Fruit fly (Drosophila melanogaster) whole organism, wandering third instar larva: Measurements from ENCODE around the gene CG10650.

Experiments used
- Abd-B ChIP-seq: fragments of >200 bp; optimal IDR thresholded peaks from 2 replicates; lab custom pipeline; 2017; ENCODE audit warnings: missing biosample characterization, missing genetic modification characterization
- CG32264 ChIP-seq: fragments of 200-800 bp; sonication (Bioruptor generic); optimal IDR thresholded peaks from 2 replicates; lab custom pipeline; 2016; ENCODE audit warnings: missing biosample characterization, missing genetic modification characterization
- CG9705 ChIP-seq: fragments of 200-800 bp; sonication (Bioruptor generic); optimal IDR thresholded peaks from 2 replicates; lab custom pipeline; 2018; ENCODE audit warnings: missing biosample characterization, mild to moderate bottlenecking, missing genetic modification characterization
- CrebA ChIP-seq: fragments of 200-800 bp; sonication (Bioruptor generic); optimal IDR thresholded peaks from 2 replicates; lab custom pipeline; 2016; ENCODE audit warnings: missing biosample characterization, mild to moderate bottlenecking, missing genetic modification characterization, borderline replicate concordance
- Dfd ChIP-seq: fragments of >200 bp; optimal IDR thresholded peaks from 2 replicates; lab custom pipeline; 2017; ENCODE audit warnings: missing biosample characterization, missing genetic modification characterization
- Dif ChIP-seq: fragments of 200-275, 200-300 bp; sonication (Bioruptor generic); optimal IDR thresholded peaks from 2 replicates; lab custom pipeline; 2018; ENCODE audit warnings: missing biosample characterization, missing genetic modification characterization; ENCODE audit not compliant: partially characterized antibody
- GATAd ChIP-seq: sonication (Bioruptor generic); optimal IDR thresholded peaks from 2 replicates; lab custom pipeline; 2016; ENCODE audit warnings: missing biosample characterization, missing genetic modification characterization
- HLH106 ChIP-seq: fragments of 200-800 bp; optimal IDR thresholded peaks from 3 replicates; lab custom pipeline; 2019; ENCODE audit warnings: missing biosample characterization, mild to moderate bottlenecking, missing genetic modification characterization, moderate library complexity
- Hnf4 ChIP-seq: fragments of 200-800 bp; sonication (Bioruptor generic); optimal IDR thresholded peaks from 2 replicates; lab custom pipeline; 2016; ENCODE audit warnings: missing biosample characterization, mild to moderate bottlenecking, missing genetic modification characterization
- Hr78 ChIP-seq: fragments of >200 bp; optimal IDR thresholded peaks from 2 replicates; lab custom pipeline; 2017; ENCODE audit warnings: missing biosample characterization, missing genetic modification characterization
- Hr83 ChIP-seq: fragments of 200-300 bp; sonication (Bioruptor generic); optimal IDR thresholded peaks from 2 replicates; lab custom pipeline; 2016; ENCODE audit warnings: missing biosample characterization, mild to moderate bottlenecking, missing genetic modification characterization, moderate library complexity; ENCODE audit not compliant: poor library complexity, severe bottlenecking
- Jra ChIP-seq: sonication (Bioruptor generic); optimal IDR thresholded peaks from 2 replicates; lab custom pipeline; 2016; ENCODE audit warnings: missing biosample characterization, missing genetic modification characterization
- Mio ChIP-seq: sonication (Bioruptor generic); optimal IDR thresholded peaks from 2 replicates; lab custom pipeline; 2016; ENCODE audit warnings: missing biosample characterization, missing genetic modification characterization
- Myc ChIP-seq: fragments of >200 bp; optimal IDR thresholded peaks from 2 replicates; lab custom pipeline; 2017
- N ChIP-seq: fragments of >200 bp; optimal IDR thresholded peaks from 2 replicates; lab custom pipeline; 2018; ENCODE audit warnings: missing biosample characterization, missing external identifiers, missing genetic modification characterization
- OdsH ChIP-seq: fragments of 200-800 bp; sonication (Bioruptor generic); optimal IDR thresholded peaks from 2 replicates; lab custom pipeline; 2016; ENCODE audit warnings: missing biosample characterization, mild to moderate bottlenecking, missing genetic modification characterization
- Rel ChIP-seq, 2 experiments: fragments of 200-800 bp; sonication (Bioruptor generic) in 1 of 2; optimal IDR thresholded peaks; 2 replicates in 1 of 2; 3 replicates in 1 of 2; lab custom pipeline; 2016 to 2019; ENCODE audit warnings: mild to moderate bottlenecking in 2 of 2, missing biosample characterization in 2 of 2, missing genetic modification characterization in 2 of 2, moderate library complexity in 1 of 2
- Sp1 ChIP-seq: fragments of 200-800 bp; sonication (Bioruptor generic); optimal IDR thresholded peaks from 3 replicates; lab custom pipeline; 2019; ENCODE audit warnings: missing biosample characterization, mild to moderate bottlenecking, missing genetic modification characterization, moderate library complexity
- Vsx2 ChIP-seq: fragments of 200-300, 225-300 bp; sonication (Bioruptor generic); optimal IDR thresholded peaks from 2 replicates; lab custom pipeline; 2018; ENCODE audit warnings: missing biosample characterization, missing genetic modification characterization; ENCODE audit not compliant: partially characterized antibody
- br ChIP-seq: fragments of 200-800 bp; sonication (Bioruptor generic); optimal IDR thresholded peaks from 2 replicates; lab custom pipeline; 2016; ENCODE audit warnings: missing biosample characterization, missing genetic modification characterization
- brk ChIP-seq: fragments of 200-800 bp; sonication (Bioruptor generic); optimal IDR thresholded peaks from 2 replicates; lab custom pipeline; 2016; ENCODE audit warnings: missing biosample characterization, mild to moderate bottlenecking, missing genetic modification characterization
- dl ChIP-seq, 2 experiments: fragments of 175-275, 200-275 bp in 1 of 2; fragments of 200-275 bp in 1 of 2; sonication (Bioruptor generic); optimal IDR thresholded peaks; lab custom pipeline; 2018; ENCODE audit warnings: mild to moderate bottlenecking in 2 of 2, missing biosample characterization in 2 of 2, missing genetic modification characterization in 2 of 2, moderate library complexity in 2 of 2; ENCODE audit not compliant: partially characterized antibody in 2 of 2, insufficient read depth in 1 of 2
- dmrt93B ChIP-seq: fragments of 200-800 bp; sonication (Bioruptor generic); optimal IDR thresholded peaks from 2 replicates; lab custom pipeline; 2018; ENCODE audit warnings: missing biosample characterization, mild to moderate bottlenecking, missing genetic modification characterization
- dsf ChIP-seq: sonication (Bioruptor generic); optimal IDR thresholded peaks from 2 replicates; lab custom pipeline; 2016; ENCODE audit warnings: missing biosample characterization, missing genetic modification characterization, borderline replicate concordance
- ey ChIP-seq: fragments of 200-800 bp; sonication (Bioruptor generic); optimal IDR thresholded peaks from 2 replicates; lab custom pipeline; 2016; ENCODE audit warnings: missing biosample characterization, missing genetic modification characterization
- foxo ChIP-seq, 2 experiments: fragments of 200-800 bp; sonication (Bioruptor generic); optimal IDR thresholded peaks; 2 replicates in 1 of 2; 3 replicates in 1 of 2; lab custom pipeline; 2016 to 2017; ENCODE audit warnings: missing biosample characterization in 2 of 2, missing genetic modification characterization in 2 of 2
- fru ChIP-seq: fragments of 200-800 bp; sonication (Bioruptor generic); optimal IDR thresholded peaks from 3 replicates; lab custom pipeline; 2016; ENCODE audit warnings: missing biosample characterization, mild to moderate bottlenecking, missing genetic modification characterization
- h ChIP-seq: fragments of 200-800 bp; sonication (Bioruptor generic); optimal IDR thresholded peaks from 3 replicates; lab custom pipeline; 2016; ENCODE audit warnings: missing biosample characterization, mild to moderate bottlenecking, missing genetic modification characterization
- jim ChIP-seq: fragments of 175-275, 200-325 bp; sonication (Bioruptor generic); optimal IDR thresholded peaks from 2 replicates; lab custom pipeline; 2016; ENCODE audit warnings: missing biosample characterization, mild to moderate bottlenecking, missing genetic modification characterization
- lola ChIP-seq: fragments of >200 bp; optimal IDR thresholded peaks from 2 replicates; lab custom pipeline; 2017; ENCODE audit warnings: missing biosample characterization, missing genetic modification characterization
- pan ChIP-seq: fragments of >200 bp; optimal IDR thresholded peaks from 2 replicates; lab custom pipeline; 2017
- psq ChIP-seq: fragments of 200-800 bp; sonication (Bioruptor generic); optimal IDR thresholded peaks from 3 replicates; lab custom pipeline; 2017; ENCODE audit warnings: missing biosample characterization, mild to moderate bottlenecking, missing genetic modification characterization, moderate library complexity
- rgr ChIP-seq: fragments of 200-800 bp; sonication (Bioruptor generic); optimal IDR thresholded peaks from 3 replicates; lab custom pipeline; 2016; ENCODE audit warnings: missing biosample characterization, mild to moderate bottlenecking, missing genetic modification characterization
- sage ChIP-seq: fragments of 200-800 bp; sonication (Bioruptor generic); optimal IDR thresholded peaks from 2 replicates; lab custom pipeline; 2016; ENCODE audit warnings: missing biosample characterization, mild to moderate bottlenecking, missing genetic modification characterization
- sv ChIP-seq: fragments of 200-800 bp; sonication (Bioruptor generic); optimal IDR thresholded peaks from 3 replicates; lab custom pipeline; 2016; ENCODE audit warnings: missing biosample characterization, missing genetic modification characterization
- tai ChIP-seq: sonication (Bioruptor generic); optimal IDR thresholded peaks from 2 replicates; lab custom pipeline; 2016; ENCODE audit warnings: missing biosample characterization, missing genetic modification characterization
- usp ChIP-seq: fragments of >200 bp; optimal IDR thresholded peaks from 2 replicates; lab custom pipeline; 2017; ENCODE audit warnings: missing biosample characterization, missing genetic modification characterization
- woc ChIP-seq: sonication (Bioruptor generic); optimal IDR thresholded peaks from 2 replicates; lab custom pipeline; 2016; ENCODE audit warnings: missing biosample characterization, mild to moderate bottlenecking, missing genetic modification characterization

The CG10650 gene

DNA sequence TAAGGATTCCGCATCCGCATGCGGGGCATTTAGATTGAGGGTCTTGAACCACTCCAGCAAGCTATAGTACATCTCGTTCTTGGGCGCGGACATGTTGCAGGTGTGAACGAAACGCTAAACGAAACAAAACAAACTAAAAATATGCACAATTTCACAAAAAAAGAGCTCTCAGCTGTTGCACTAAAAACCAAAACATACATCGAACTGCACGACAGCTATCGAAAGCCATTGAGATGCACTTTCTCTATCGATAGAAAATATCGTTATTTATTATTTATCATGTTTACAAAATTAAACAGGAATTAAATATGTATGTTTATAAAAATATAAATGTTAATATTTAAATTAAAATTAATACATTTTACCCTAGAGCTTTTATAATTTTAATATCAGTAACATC lies 37.6 kb upstream of the CG10650 start, which contains the start of gene hook:
hook (minus strand) TSS at position 211 of the 400 bp plus-strand sequence.
- TF ChIP-seq sage (GFP tag; lab: Kevin White, UChicago) (peak; percentile 23), dl (GFP tag; optimal IDR thresholded peaks at IDR 0.05; lab: Kevin White, UChicago; ENCODE audit: insufficient read depth in 1 of 2, partially characterized antibody in 2 of 2) (no peak)

DNA sequence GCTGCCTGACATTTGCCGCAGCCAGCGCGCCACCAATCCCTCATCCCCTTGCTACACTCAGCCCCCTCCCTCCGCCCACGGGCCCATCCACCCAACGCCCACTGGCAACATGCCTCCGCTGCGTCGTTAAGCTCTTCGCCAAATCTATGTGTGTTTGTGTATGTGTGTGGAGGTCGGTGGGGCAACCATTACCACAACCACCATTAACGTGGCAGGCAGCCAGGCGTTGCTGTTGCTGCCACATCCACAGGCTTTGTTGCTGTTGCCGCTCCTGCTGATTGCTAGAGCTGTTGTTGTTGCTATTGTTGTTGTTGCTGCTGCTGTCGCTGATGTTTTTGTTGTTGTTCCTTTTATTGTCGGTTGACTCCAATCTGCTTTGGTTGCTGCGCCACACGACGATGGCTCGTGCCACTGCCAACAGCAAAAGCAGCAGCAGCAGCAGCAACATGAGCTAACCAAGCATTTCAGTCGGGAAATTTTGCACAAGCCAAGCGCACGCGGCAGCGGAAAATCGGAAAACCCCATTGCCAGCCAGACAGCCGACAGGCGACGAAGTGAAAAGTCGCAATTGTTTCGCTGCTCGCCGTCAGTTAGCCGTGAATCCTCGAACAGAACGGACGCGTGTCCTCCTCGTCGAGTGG lies 31.6 kb upstream of the CG10650 start, which contains the start of gene Sidpn:
Sidpn (plus strand) TSS at position 465 of the 641 bp plus-strand sequence.
- TF ChIP-seq OdsH (GFP tag; lab: Kevin White, UChicago) (no peak), Dfd (GFP tag; lab: Kevin White, UChicago) (peak; percentile 89)
- TF ChIP-seq, all 38 proteins: peak for 1

DNA sequence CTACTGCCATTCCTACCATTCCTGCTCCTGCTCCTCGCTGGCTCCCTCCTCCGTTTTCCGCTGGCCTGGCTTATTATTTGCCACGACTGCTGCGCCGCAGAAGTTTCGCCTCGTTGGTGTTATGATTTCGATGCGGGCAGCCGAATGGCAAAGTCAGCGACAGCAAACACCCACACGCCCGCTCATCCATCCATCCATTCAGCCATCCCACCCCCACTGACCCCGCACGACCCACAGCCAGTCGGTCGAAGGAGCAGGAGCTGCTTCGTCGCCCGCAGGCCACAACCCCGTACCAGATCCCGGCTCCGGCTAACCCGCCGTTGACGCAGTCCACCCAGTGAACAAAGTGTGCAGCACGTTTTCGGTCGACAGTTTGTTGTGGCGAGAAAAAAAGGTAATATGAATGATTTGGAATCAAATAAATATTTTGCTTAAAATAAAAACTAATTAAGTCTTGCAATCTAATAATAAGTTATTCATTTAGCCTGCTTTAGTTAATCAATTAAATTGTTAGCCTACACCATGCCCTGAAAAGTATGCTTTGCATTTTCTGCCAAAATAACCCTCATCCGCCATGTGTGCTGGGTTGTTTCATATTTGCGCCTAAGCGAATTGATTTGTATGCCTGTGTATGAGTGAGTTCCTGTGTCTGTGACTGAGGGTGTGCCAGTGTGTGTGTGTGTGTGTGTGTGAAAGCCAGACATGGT lies 30.9 kb upstream of the CG10650 start:
- no peak for TF ChIP-seq Dfd (GFP tag; lab: Kevin White, UChicago)
- TF ChIP-seq ey (GFP tag; lab: Kevin White, UChicago): peak; percentile 50
- TF ChIP-seq GATAd (GFP tag; lab: Kevin White, UChicago): no peak
- TF ChIP-seq dl (GFP tag; optimal IDR thresholded peaks at IDR 0.05; lab: Kevin White, UChicago; ENCODE audit: insufficient read depth in 1 of 2, partially characterized antibody in 2 of 2): no peak
- peak; percentile 38 for TF ChIP-seq OdsH (GFP tag; lab: Kevin White, UChicago)
- peak; percentile 60 for TF ChIP-seq HLH106 (tag; lab: Kevin White, UChicago)
- no peak for TF ChIP-seq Mio (GFP tag; lab: Kevin White, UChicago)
- no peak for TF ChIP-seq woc (GFP tag; lab: Kevin White, UChicago)
- no peak for TF ChIP-seq brk (GFP tag; lab: Kevin White, UChicago)
- no peak for TF ChIP-seq pan
- no peak for TF ChIP-seq jim (GFP tag; lab: Kevin White, UChicago)
- peak; percentile 20 for TF ChIP-seq psq (GFP tag; lab: Kevin White, UChicago)
- no peak for TF ChIP-seq dsf (GFP tag; lab: Kevin White, UChicago)
- no peak for TF ChIP-seq sv
- TF ChIP-seq dmrt93B (GFP tag; lab: Kevin White, UChicago): peak; percentile 26
- TF ChIP-seq fru (GFP tag; lab: Kevin White, UChicago): peak; percentile 48
- TF ChIP-seq CG32264: no peak
- TF ChIP-seq Rel (GFP tag; optimal IDR thresholded peaks at IDR 0.05; lab: Kevin White, UChicago): no peak
- TF ChIP-seq Rel (tag; optimal IDR thresholded peaks at IDR 0.05; lab: Kevin White, UChicago): no peak
- TF ChIP-seq Myc (lab: Kevin White, UChicago): no peak
- no peak for TF ChIP-seq Dif (GFP tag; lab: Kevin White, UChicago)
- TF ChIP-seq Sp1 (GFP tag; lab: Kevin White, UChicago): peak; percentile 67
- no peak for TF ChIP-seq lola (GFP tag; lab: Kevin White, UChicago)
- TF ChIP-seq Jra (GFP tag; lab: Kevin White, UChicago): no peak
- no peak for TF ChIP-seq CrebA (GFP tag; lab: Kevin White, UChicago)
- TF ChIP-seq Hr78 (GFP tag; lab: Kevin White, UChicago): no peak
- no peak for TF ChIP-seq Hr83 (GFP tag; lab: Kevin White, UChicago)
- TF ChIP-seq sage (GFP tag; lab: Kevin White, UChicago): no peak
- TF ChIP-seq usp (GFP tag; lab: Kevin White, UChicago): no peak
- TF ChIP-seq Vsx2 (GFP tag; lab: Kevin White, UChicago): no peak
- TF ChIP-seq CG9705 (GFP tag; lab: Kevin White, UChicago): peak; percentile 33
- peak; percentile 37 for TF ChIP-seq h
- peak; percentile 20 for TF ChIP-seq br (GFP tag; lab: Kevin White, UChicago)
- TF ChIP-seq Abd-B: no peak
- peak in 1 of 2 experiments; percentile 57 for TF ChIP-seq foxo (GFP tag; optimal IDR thresholded peaks at IDR 0.05; lab: Kevin White, UChicago)
- TF ChIP-seq Hnf4: no peak
- no peak for TF ChIP-seq tai (GFP tag; lab: Kevin White, UChicago)
- peak; percentile 13 for TF ChIP-seq rgr (GFP tag; lab: Kevin White, UChicago)
- TF ChIP-seq N (GFP tag; lab: Kevin White, UChicago): no peak
